Worm (Caenorhabditis elegans) whole organism, L1 larva: ENCODE measurements around the gene C49H3.3.

Experiments
- hlh-4 ChIP-seq: sonication (generic microtip); optimal IDR thresholded peaks from 2 replicates; lab custom pipeline; 2016; ENCODE audit warnings: mild to moderate bottlenecking, missing genetic modification characterization, missing compliant biosample characterization
- lin-15B ChIP-seq: fragments of 150-350 bp; sonication (generic microtip); optimal IDR thresholded peaks from 3 replicates; lab custom pipeline; 2014; ENCODE audit warnings: missing biosample characterization, missing genetic modification characterization
- nhr-12 ChIP-seq: sonication (generic microtip); optimal IDR thresholded peaks from 2 replicates; lab custom pipeline; 2017; ENCODE audit warnings: missing biosample characterization, missing genetic modification characterization
- unc-62 ChIP-seq: fragments of 150-350 bp; optimal IDR thresholded peaks from 2 replicates; lab custom pipeline; 2014; ENCODE audit warnings: missing biosample characterization, missing genetic modification reagents, missing genetic modification characterization
- ztf-4 ChIP-seq: fragments of 150-350 bp; optimal IDR thresholded peaks from 2 replicates; lab custom pipeline; 2014; ENCODE audit warnings: missing biosample characterization, missing genetic modification characterization

DNA sequence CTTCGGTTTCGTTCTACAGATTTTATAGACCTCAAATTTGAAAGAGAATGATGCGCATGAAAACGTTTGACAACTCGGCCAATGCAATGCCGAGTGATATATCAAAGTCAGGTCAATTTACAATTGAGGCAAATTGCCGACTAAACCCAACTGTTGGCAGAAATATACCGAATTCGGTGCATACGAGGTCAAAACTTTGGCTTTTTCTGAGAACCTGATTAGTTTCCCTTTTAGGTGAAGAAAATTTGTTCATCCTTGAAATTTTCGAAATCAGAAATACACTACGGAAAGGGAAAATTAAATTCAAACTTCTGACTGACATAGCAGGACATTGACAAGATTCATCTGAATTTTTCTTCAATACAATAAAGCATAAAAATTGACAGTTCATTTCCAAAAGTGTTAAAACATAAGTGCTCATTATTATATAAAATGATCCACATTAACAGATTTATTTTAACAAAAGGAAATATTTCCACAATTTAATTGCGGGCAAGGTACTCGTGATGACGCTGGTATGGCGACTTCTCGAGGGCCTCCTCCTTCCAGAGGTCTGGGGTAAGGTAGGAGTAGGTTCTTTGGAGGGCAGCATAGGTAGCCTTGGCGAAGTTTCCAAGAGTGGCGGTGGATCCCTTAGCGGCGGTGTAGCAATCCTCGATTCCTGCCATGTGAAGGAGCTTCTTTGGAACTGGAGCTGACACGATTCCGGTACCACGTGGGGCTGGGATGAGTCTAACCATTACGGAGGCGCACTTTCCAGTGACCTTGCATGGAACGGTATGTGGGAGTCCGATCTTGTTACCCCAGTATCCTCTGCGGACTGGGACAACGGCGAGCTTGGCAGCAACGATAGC is 1.1 kb downstream of the C49H3.3 start:
- no peak for TF ChIP-seq unc-62
- no peak for TF ChIP-seq lin-15B (tag; lab: Kevin White, UChicago)
- TF ChIP-seq hlh-4 (tag; lab: Kevin White, UChicago): no peak
- no peak for TF ChIP-seq nhr-12
- TF ChIP-seq ztf-4 (tag; lab: Kevin White, UChicago): no peak
